Worm (Caenorhabditis elegans) whole organism, L3 larva: ENCODE measurements around the gene hrg-5.

ENCODE experiments used
- ZK546.5 ChIP-seq: sonication (generic microtip); optimal IDR thresholded peaks from 2 replicates; lab custom pipeline; 2017; ENCODE audit warnings: missing biosample characterization, missing genetic modification characterization
- ama-1 ChIP-seq: fragments of 150-350 bp; optimal IDR thresholded peaks from 2 replicates; lab custom pipeline; 2018
- eor-1 ChIP-seq, 2 experiments: fragments of 150-350 bp; optimal IDR thresholded peaks; 2 replicates each; lab custom pipeline; 2014 to 2018; ENCODE audit warnings: missing biosample characterization in 2 of 2, missing genetic modification characterization in 2 of 2
- nhr-11 ChIP-seq: fragments of 150-350 bp; optimal IDR thresholded peaks from 2 replicates; lab custom pipeline; 2014; ENCODE audit warnings: missing biosample characterization, missing genetic modification characterization
- nhr-12 ChIP-seq: fragments of 150-350 bp; optimal IDR thresholded peaks from 2 replicates; lab custom pipeline; 2014; ENCODE audit warnings: missing biosample characterization, missing genetic modification characterization
- nhr-25 ChIP-seq: sonication (generic microtip); optimal IDR thresholded peaks from 2 replicates; lab custom pipeline; 2017; ENCODE audit warnings: missing biosample characterization, missing genetic modification characterization
- nhr-77 ChIP-seq: fragments of 150-350 bp; optimal IDR thresholded peaks from 2 replicates; lab custom pipeline; 2014; ENCODE audit warnings: missing biosample characterization, missing genetic modification characterization
- pha-4 ChIP-seq: fragments of 150-350 bp; optimal IDR thresholded peaks from 2 replicates; lab custom pipeline; 2014; ENCODE audit warnings: missing biosample characterization, missing genetic modification reagents, missing genetic modification characterization
- skn-1 ChIP-seq: fragments of 150-350 bp; optimal IDR thresholded peaks from 2 replicates; lab custom pipeline; 2014; ENCODE audit warnings: missing biosample characterization, missing genetic modification characterization
- tbx-2 ChIP-seq: sonication (generic microtip); optimal IDR thresholded peaks from 2 replicates; lab custom pipeline; 2016; ENCODE audit warnings: mild to moderate bottlenecking, missing genetic modification characterization, missing compliant biosample characterization
- zag-1 ChIP-seq: fragments of 150-350 bp; optimal IDR thresholded peaks from 2 replicates; lab custom pipeline; 2014; ENCODE audit warnings: missing biosample characterization, missing genetic modification characterization

ce11 chrIV:11009928-11010327 lies 19.3 kb downstream of the hrg-5 start:
- no peak for TF ChIP-seq nhr-25
- no peak for TF ChIP-seq ZK546.5
- no peak for TF ChIP-seq nhr-12 (tag; lab: Kevin White, UChicago)
- no peak for TF ChIP-seq pha-4 (tag; lab: Kevin White, UChicago)
- TF ChIP-seq nhr-11, result no peak
- TF ChIP-seq nhr-77 (tag; lab: Kevin White, UChicago), result no peak
- TF ChIP-seq zag-1, result no peak
- no peak for TF ChIP-seq tbx-2
- TF ChIP-seq eor-1 (tag; optimal IDR thresholded peaks at IDR 0.05; lab: Kevin White, UChicago), result no peak
- no peak for TF ChIP-seq ama-1
- TF ChIP-seq skn-1, result no peak
